Worm (Caenorhabditis elegans): ENCODE measurements around the gene crm-1.

ce11 chrV:10275619-10276018, 56.3 kb downstream of the crm-1 start, which contains the start of gene Y22F5A.11:
- TF ChIP-seq nhr-25 (tag; optimal IDR thresholded peaks at IDR 0.05), result no peak
- peak; percentile 68 for TF ChIP-seq snpc-4 (tag; optimal IDR thresholded peaks at IDR 0.05)
- TF ChIP-seq lin-39 (tag; optimal IDR thresholded peaks at IDR 0.05), result peak; percentile 42
- TF ChIP-seq nhr-237 (tag; optimal IDR thresholded peaks at IDR 0.05), result no peak
- TF ChIP-seq nhr-23 (tag; optimal IDR thresholded peaks at IDR 0.05), result no peak
- TF ChIP-seq ZK546.5 (tag; optimal IDR thresholded peaks at IDR 0.05), result no peak
- TF ChIP-seq nhr-77 (tag; optimal IDR thresholded peaks at IDR 0.05), result no peak
- no peak for TF ChIP-seq nhr-28 (tag; optimal IDR thresholded peaks at IDR 0.05)
- no peak for TF ChIP-seq ztf-11 (tag; optimal IDR thresholded peaks at IDR 0.05)
- no peak for TF ChIP-seq nhr-76 (tag; optimal IDR thresholded peaks at IDR 0.05)
- no peak for TF ChIP-seq fos-1 (tag; optimal IDR thresholded peaks at IDR 0.05)
- no peak for TF ChIP-seq nhr-11 (tag; optimal IDR thresholded peaks at IDR 0.05)
- no peak for TF ChIP-seq elt-3 (tag; optimal IDR thresholded peaks at IDR 0.05)

Measured in whole organism, L3 larva.